Worm (Caenorhabditis elegans): ENCODE results near the gene Y17D7B.3.

Gene Y17D7B.3

DNA sequence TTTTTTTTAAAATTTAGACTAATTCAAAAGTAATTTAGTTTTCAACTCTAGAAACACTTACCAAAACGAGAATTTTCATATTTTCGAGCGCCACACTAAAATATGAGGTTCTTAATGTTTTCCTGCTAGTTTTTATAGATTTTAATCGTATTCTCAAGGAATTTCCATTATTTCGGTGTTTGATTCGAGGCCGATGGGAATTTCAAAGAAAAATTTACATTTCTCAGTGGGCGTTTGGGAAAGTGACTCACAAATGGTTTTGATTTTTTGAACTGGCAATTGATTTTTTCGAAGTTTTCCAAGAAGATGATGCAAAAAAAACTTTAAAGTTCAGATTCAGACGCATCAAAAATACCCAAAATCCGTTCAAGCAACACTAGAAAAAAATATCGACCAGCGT, 15.5 kb upstream of the Y17D7B.3 start, which contains the start of gene C54E10.11:
Gene C54E10.11, minus strand, starts transcription at position 101 of the 400 bp plus-strand sequence.
- TF ChIP-seq elt-1 (tag; optimal IDR thresholded peaks at IDR 0.05; ENCODE audit: borderline replicate concordance, insufficient read depth), result no peak
- TF ChIP-seq lsy-2 (tag; optimal IDR thresholded peaks at IDR 0.05), result no peak
- no peak for TF ChIP-seq lin-32 (GFP tag; optimal IDR thresholded peaks at IDR 0.05)
- TF ChIP-seq nhr-12 (tag; optimal IDR thresholded peaks at IDR 0.05), result no peak
- no peak for TF ChIP-seq pha-4 (tag; optimal IDR thresholded peaks at IDR 0.05)
- TF ChIP-seq flh-1 (GFP tag; optimal IDR thresholded peaks at IDR 0.05), result no peak
- TF ChIP-seq mls-2 (tag; optimal IDR thresholded peaks at IDR 0.05), result no peak
- no peak for TF ChIP-seq hlh-1 (tag; optimal IDR thresholded peaks at IDR 0.05)
- no peak for TF ChIP-seq ces-1 (GFP tag; optimal IDR thresholded peaks at IDR 0.05)
- TF ChIP-seq nhr-28 (tag; optimal IDR thresholded peaks at IDR 0.05), result no peak
- TF ChIP-seq nhr-76 (tag; optimal IDR thresholded peaks at IDR 0.05), result no peak
- TF ChIP-seq sptf-1 (tag; optimal IDR thresholded peaks at IDR 0.05), result no peak
- TF ChIP-seq mep-1 (tag; optimal IDR thresholded peaks at IDR 0.05), result no peak
- TF ChIP-seq cnd-1 (tag; optimal IDR thresholded peaks at IDR 0.05), result no peak
- no peak for TF ChIP-seq ceh-43 (GFP tag; optimal IDR thresholded peaks at IDR 0.05)
- no peak for TF ChIP-seq nhr-237 (tag; optimal IDR thresholded peaks at IDR 0.05)

DNA sequence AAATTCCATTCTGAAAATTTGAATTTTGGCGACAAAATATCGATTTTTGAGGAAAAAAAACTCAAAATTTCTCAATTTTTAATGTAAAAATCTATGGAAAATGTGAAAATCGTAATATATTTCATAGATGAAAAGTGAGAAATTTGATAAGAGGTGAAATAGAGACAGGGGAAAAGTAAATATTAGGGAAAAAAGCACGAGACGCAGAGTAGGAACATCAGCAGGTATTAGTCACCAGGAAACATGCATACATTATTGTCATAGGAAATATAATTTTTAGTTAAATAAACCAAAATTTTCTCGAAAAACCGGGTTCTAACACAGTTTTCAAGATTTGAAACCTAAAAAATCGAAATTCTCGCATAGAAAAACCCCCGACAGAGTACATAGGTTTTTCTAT, 14.2 kb upstream of the Y17D7B.3 start, which contains the start of gene nhr-170:
Gene nhr-170, minus strand, starts transcription at position 16 of the 400 bp plus-strand sequence.
- TF ChIP-seq blmp-1 (tag; optimal IDR thresholded peaks at IDR 0.05) (no peak), pha-4 (tag; optimal IDR thresholded peaks at IDR 0.05) (no peak), mep-1 (tag; optimal IDR thresholded peaks at IDR 0.05) (no peak), nhr-28 (tag; optimal IDR thresholded peaks at IDR 0.05) (no peak)

DNA sequence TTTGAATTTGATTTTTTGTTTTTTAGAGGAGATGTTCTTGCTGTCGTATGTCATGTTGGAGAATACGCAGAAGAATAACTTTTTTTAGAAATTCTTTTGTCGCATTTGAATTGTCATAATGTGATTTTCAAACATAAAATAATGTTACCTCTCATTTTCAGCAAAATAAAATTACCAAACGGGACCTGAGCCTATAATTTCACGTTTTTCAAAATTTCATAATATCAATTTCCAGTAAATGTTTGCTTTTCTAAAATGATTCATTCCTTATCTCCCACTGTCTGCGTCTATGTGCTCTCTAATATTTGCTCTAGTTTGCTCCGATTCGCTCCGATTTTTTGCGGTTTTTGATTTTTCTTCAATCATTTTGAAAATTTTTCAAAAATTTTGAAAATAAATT, 4.1 kb upstream of the Y17D7B.3 start, which contains the start of gene nhr-231:
Gene nhr-231, plus strand, starts transcription at position 301 of the 400 bp plus-strand sequence.
- TF ChIP-seq nhr-12 (tag; optimal IDR thresholded peaks at IDR 0.05), result no peak

DNA sequence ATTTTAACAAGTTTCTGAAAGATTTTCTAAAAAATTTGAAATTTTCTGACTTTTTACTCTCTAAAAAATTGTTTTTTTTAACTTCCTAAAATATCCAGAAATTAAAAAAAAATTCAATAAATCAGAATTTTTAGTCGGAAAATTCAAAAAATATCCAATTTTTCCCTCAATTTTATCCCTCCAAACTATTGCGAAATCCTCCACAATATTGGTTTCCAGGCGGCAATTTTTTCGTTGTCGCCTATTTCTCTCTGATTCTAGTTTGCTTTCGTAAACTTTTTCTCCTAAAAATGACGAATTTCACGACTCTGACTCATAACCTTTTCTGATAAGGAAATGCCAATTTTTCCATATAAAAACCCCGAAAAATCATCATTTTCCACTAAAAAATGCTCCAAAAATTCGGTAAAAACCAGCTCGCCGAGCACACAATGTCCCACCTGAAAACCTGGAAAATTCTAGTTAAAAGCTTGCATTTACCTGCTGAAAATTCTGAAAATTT, 874 bp upstream of the Y17D7B.3 start, which contains the start of gene Y17D7B.2:
Gene Y17D7B.2, plus strand, starts transcription at position 323 of the 502 bp plus-strand sequence.
- TF ChIP-seq mep-1 (tag; optimal IDR thresholded peaks at IDR 0.05) (no peak), nhr-12 (tag; optimal IDR thresholded peaks at IDR 0.05) (no peak), M03D4.4 (tag; optimal IDR thresholded peaks at IDR 0.05) (no peak), lin-32 (GFP tag; optimal IDR thresholded peaks at IDR 0.05) (no peak), pha-4 (tag; optimal IDR thresholded peaks at IDR 0.05) (no peak), sptf-1 (tag; optimal IDR thresholded peaks at IDR 0.05) (no peak), unc-120 (tag; optimal IDR thresholded peaks at IDR 0.05; ENCODE audit: poor library complexity, severe bottlenecking) (no peak), nhr-28 (tag; optimal IDR thresholded peaks at IDR 0.05) (no peak), unc-39 (tag; optimal IDR thresholded peaks at IDR 0.05) (no peak), ceh-39 (tag; optimal IDR thresholded peaks at IDR 0.05) (no peak), ceh-83 (GFP tag; optimal IDR thresholded peaks at IDR 0.05) (no peak), nhr-237 (tag; optimal IDR thresholded peaks at IDR 0.05) (no peak), snpc-4 (tag; optimal IDR thresholded peaks at IDR 0.05) (no peak)

DNA sequence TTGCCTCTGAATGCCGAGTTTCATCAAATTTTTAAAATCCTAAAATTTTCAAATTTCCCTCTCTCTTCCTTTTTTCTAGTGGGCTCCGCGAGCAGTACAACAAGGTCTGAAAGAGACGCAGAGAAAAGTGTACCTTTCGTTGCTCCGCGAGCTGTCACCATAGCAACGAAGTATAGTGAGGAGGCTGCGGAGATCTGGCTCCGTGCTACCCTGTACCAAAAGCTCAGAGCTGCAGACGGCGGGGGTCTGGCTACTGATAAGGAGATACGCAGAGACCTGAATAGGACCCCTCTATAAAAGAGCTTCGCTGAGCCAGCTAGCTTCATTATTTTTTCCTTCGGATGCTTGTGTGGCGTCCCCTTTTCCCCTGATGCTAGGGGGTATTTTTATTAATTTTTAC, 3.1 kb downstream of the Y17D7B.3 start, which contains the start of gene Y17D7B.10:
Gene Y17D7B.10, plus strand, starts transcription at position 243 of the 400 bp plus-strand sequence.
- TF ChIP-seq nhr-76 (tag; optimal IDR thresholded peaks at IDR 0.05) (no peak), unc-62 (GFP tag; optimal IDR thresholded peaks at IDR 0.05) (no peak), ces-1 (GFP tag; optimal IDR thresholded peaks at IDR 0.05) (no peak), blmp-1 (tag; optimal IDR thresholded peaks at IDR 0.05) (no peak), nhr-12 (tag; optimal IDR thresholded peaks at IDR 0.05) (no peak), lsy-2 (tag; optimal IDR thresholded peaks at IDR 0.05) (no peak), nhr-28 (tag; optimal IDR thresholded peaks at IDR 0.05) (no peak), M03D4.4 (tag; optimal IDR thresholded peaks at IDR 0.05) (no peak), ceh-43 (GFP tag; optimal IDR thresholded peaks at IDR 0.05) (no peak), mab-5 (tag; optimal IDR thresholded peaks at IDR 0.05) (no peak), unc-120 (tag; optimal IDR thresholded peaks at IDR 0.05; ENCODE audit: poor library complexity, severe bottlenecking) (no peak)

DNA sequence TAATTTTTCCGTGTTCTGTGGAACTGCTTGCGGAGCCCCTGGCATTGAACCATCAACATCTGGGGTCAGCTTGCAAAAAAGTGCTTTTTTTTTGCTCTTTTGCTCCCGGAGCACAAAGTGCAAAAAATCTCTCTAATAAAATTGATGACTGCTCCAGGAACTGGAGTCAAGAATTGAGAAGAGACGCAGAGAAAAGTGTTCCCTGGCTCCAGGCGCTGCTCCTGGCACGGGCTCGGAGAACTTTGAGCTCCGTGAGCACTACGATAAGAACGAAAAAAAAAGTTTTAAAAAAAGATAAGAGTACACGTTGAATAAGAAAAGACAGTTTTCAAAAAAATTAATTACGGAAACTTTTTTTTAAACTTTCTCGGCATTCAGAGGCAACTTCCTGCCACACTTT, 3.8 kb downstream of the Y17D7B.3 start:
- TF ChIP-seq cnd-1 (tag; optimal IDR thresholded peaks at IDR 0.05), result no peak
- TF ChIP-seq lin-13 (tag; optimal IDR thresholded peaks at IDR 0.05), result no peak
- no peak for TF ChIP-seq sptf-1 (tag; optimal IDR thresholded peaks at IDR 0.05)
- TF ChIP-seq elt-1 (tag; optimal IDR thresholded peaks at IDR 0.05; ENCODE audit: borderline replicate concordance, insufficient read depth), result no peak
- TF ChIP-seq mls-2 (tag; optimal IDR thresholded peaks at IDR 0.05), result no peak
- no peak for TF ChIP-seq nhr-237 (tag; optimal IDR thresholded peaks at IDR 0.05)
- TF ChIP-seq unc-39 (tag; optimal IDR thresholded peaks at IDR 0.05), result no peak
- no peak for TF ChIP-seq flh-1 (GFP tag; optimal IDR thresholded peaks at IDR 0.05)
- no peak for TF ChIP-seq sem-2 (GFP tag; optimal IDR thresholded peaks at IDR 0.05)

Measured in whole organism, mixed stage, embryonic.